Worm (Caenorhabditis elegans) whole organism, young adult: ENCODE data around the gene ZK355.3.

ENCODE experiments used
- F22D6.2 ChIP-seq: sonication (generic microtip); optimal IDR thresholded peaks from 2 replicates; lab custom pipeline; 2016; ENCODE audit warnings: mild to moderate bottlenecking, missing genetic modification characterization, missing compliant biosample characterization
- Y67H2A.10 ChIP-seq: fragments of 200-800 bp; sonication (Bioruptor generic); conservative IDR thresholded peaks from 2 replicates; pipeline ENCODE4 v1.3.6; 2022; ENCODE audit warnings: missing genetic modification reagents, missing genetic modification characterization, missing compliant biosample characterization
- Y95B8A.8 ChIP-seq: fragments of 200-800 bp; sonication (Bioruptor generic); IDR thresholded peaks from 2 replicates; pipeline ENCODE4 v1.3.6; 2022; ENCODE audit warnings: missing genetic modification reagents, missing genetic modification characterization, missing compliant biosample characterization
- akir-1 ChIP-seq: fragments of 200-800 bp; sonication (Bioruptor generic); optimal IDR thresholded peaks from 2 replicates; lab custom pipeline; 2018; ENCODE audit warnings: mild to moderate bottlenecking, missing genetic modification characterization, moderate library complexity, missing compliant biosample characterization
- aptf-2 ChIP-seq: fragments of 200-800 bp; sonication (Bioruptor generic); conservative IDR thresholded peaks from 2 replicates; pipeline ENCODE4 v1.3.6; 2022; ENCODE audit warnings: missing genetic modification reagents, missing genetic modification characterization, missing compliant biosample characterization
- ceh-100 ChIP-seq: fragments of 200-800 bp; sonication (Bioruptor generic); IDR thresholded peaks from 2 replicates; pipeline ENCODE4 v1.3.6; 2022; ENCODE audit warnings: missing genetic modification reagents, missing genetic modification characterization, missing compliant biosample characterization
- hlh-26 ChIP-seq: fragments of 200-800 bp; sonication (Bioruptor generic); conservative IDR thresholded peaks from 2 replicates; pipeline ENCODE4 v1.3.6; 2022; ENCODE audit warnings: missing genetic modification reagents, missing genetic modification characterization, missing compliant biosample characterization
- rcor-1 ChIP-seq: fragments of 200-800 bp; sonication (Bioruptor generic); IDR thresholded peaks from 2 replicates; pipeline ENCODE4 v1.3.6; 2022; ENCODE audit warnings: missing genetic modification reagents, missing genetic modification characterization, missing compliant biosample characterization
- rpc-1 ChIP-seq, 2 experiments: fragments of 150-350 bp in 1 of 2; sonication (generic microtip) in 1 of 2; optimal IDR thresholded peaks; 2 replicates each; lab custom pipeline; 2014 to 2018; ENCODE audit warnings: missing biosample characterization in 1 of 2, missing genetic modification characterization in 1 of 2, missing genetic modification reagents in 1 of 2, missing genotype in 1 of 2
- sdz-38 ChIP-seq: sonication (generic microtip); optimal IDR thresholded peaks from 2 replicates; lab custom pipeline; 2016; ENCODE audit warnings: missing genotype, missing genetic modification characterization, missing compliant biosample characterization
- snpc-4 ChIP-seq, 5 experiments: fragments of 150-350 bp in 1 of 5; sonication (generic microtip) in 4 of 5; optimal IDR thresholded peaks; 2 replicates each; lab custom pipeline; 2014 to 2018; ENCODE audit warnings: missing genetic modification characterization in 5 of 5, missing biosample characterization in 3 of 5, antibody characterized with exemption in 2 of 5, mild to moderate bottlenecking in 2 of 5, missing compliant biosample characterization in 2 of 5, missing genotype in 2 of 5, moderate library complexity in 2 of 5, missing genetic modification reagents in 1 of 5
- tbx-9 ChIP-seq: sonication (generic microtip); optimal IDR thresholded peaks from 2 replicates; lab custom pipeline; 2016; ENCODE audit warnings: borderline replicate concordance, missing genetic modification characterization, inconsistent platforms, missing compliant biosample characterization
- unc-62 ChIP-seq: fragments of 150-350 bp; optimal IDR thresholded peaks from 2 replicates; lab custom pipeline; 2014; ENCODE audit warnings: missing biosample characterization, missing genetic modification reagents, missing genetic modification characterization
- xnd-1 ChIP-seq: sonication (generic microtip); optimal IDR thresholded peaks from 2 replicates; lab custom pipeline; 2016; ENCODE audit warnings: missing genotype, missing genetic modification reagents, missing genetic modification characterization, missing compliant biosample characterization

DNA sequence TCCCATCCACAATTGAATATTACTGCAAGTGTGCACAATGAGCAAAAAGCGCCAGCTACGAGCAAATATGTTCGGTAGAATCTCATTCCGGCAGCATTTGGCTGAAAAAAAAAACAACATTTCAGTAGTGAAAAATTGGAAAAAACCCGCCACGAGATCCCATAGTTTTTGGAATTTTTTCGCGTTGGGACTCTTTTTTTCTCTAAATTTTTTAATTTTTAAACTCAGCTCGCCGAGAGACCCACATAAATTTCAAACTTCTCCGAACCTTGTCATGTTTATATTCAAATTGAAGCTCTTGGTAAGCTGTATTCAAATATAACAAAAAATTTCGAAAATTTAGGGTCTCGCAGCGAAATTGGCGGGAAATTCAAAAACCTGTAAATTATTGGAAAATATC, 33.1 kb downstream of the ZK355.3 start, which contains the start of gene sqv-2:
- no peak for TF ChIP-seq ceh-100 (GFP tag; lab: Robert Waterston, UW)
- no peak for TF ChIP-seq Y67H2A.10 (GFP tag; lab: Robert Waterston, UW)
- TF ChIP-seq snpc-4 (GFP tag; optimal IDR thresholded peaks at IDR 0.05; lab: Kevin White, UChicago), result no peak
- TF ChIP-seq snpc-4 (tag; optimal IDR thresholded peaks at IDR 0.05; lab: Kevin White, UChicago), result no peak
- TF ChIP-seq aptf-2 (GFP tag; lab: Robert Waterston, UW), result no peak
- TF ChIP-seq rpc-1 (optimal IDR thresholded peaks at IDR 0.05; lab: Kevin White, UChicago), result no peak
- TF ChIP-seq rpc-1 (tag; optimal IDR thresholded peaks at IDR 0.05; lab: Kevin White, UChicago), result no peak
- no peak for TF ChIP-seq Y95B8A.8 (GFP tag; lab: Robert Waterston, UW)
- TF ChIP-seq F22D6.2 (tag; lab: Kevin White, UChicago), result no peak
- no peak for TF ChIP-seq tbx-9
- TF ChIP-seq unc-62, result no peak
- no peak for TF ChIP-seq xnd-1 (tag; lab: Kevin White, UChicago)
- TF ChIP-seq sdz-38, result no peak
- no peak for TF ChIP-seq hlh-26
- no peak for TF ChIP-seq akir-1 (GFP tag; lab: Kevin White, UChicago)
- TF ChIP-seq rcor-1 (GFP tag; lab: Robert Waterston, UW), result no peak
